Worm (Caenorhabditis elegans) whole organism, mixed stage, embryonic: ENCODE data around the gene F45E1.5.

Source experiments
- M03D4.4 ChIP-seq: sonication (generic microtip); optimal IDR thresholded peaks from 2 replicates; lab custom pipeline; 2017; ENCODE audit warnings: mild to moderate bottlenecking, missing genetic modification characterization, missing compliant biosample characterization
- bed-3 ChIP-seq: fragments of 200-800 bp; sonication (Bioruptor generic); optimal IDR thresholded peaks from 3 replicates; lab custom pipeline; 2018; ENCODE audit warnings: mild to moderate bottlenecking, missing genetic modification characterization, moderate library complexity, missing compliant biosample characterization
- blmp-1 ChIP-seq: fragments of 150-350 bp; optimal IDR thresholded peaks from 2 replicates; lab custom pipeline; 2014; ENCODE audit warnings: missing biosample characterization, missing genetic modification characterization
- ces-1 ChIP-seq: fragments of 150-350 bp; optimal IDR thresholded peaks from 2 replicates; lab custom pipeline; 2014; ENCODE audit warnings: missing biosample characterization, missing genetic modification reagents, missing genetic modification characterization
- cnd-1 ChIP-seq: fragments of 200-800 bp; sonication (Bioruptor generic); optimal IDR thresholded peaks from 2 replicates; lab custom pipeline; 2018; ENCODE audit warnings: mild to moderate bottlenecking, missing genetic modification characterization, missing compliant biosample characterization
- drap-1 ChIP-seq: fragments of 200-800 bp; sonication (Bioruptor generic); optimal IDR thresholded peaks from 3 replicates; lab custom pipeline; 2018; ENCODE audit warnings: mild to moderate bottlenecking, missing genetic modification characterization, missing compliant biosample characterization
- elt-1 ChIP-seq: sonication (generic microtip); optimal IDR thresholded peaks from 2 replicates; lab custom pipeline; 2017; ENCODE audit warnings: missing genetic modification characterization, mild to moderate bottlenecking, missing compliant biosample characterization, antibody characterized with exemption, moderate library complexity, borderline replicate concordance; ENCODE audit not compliant: insufficient read depth
- elt-3 ChIP-seq: fragments of 150-350 bp; optimal IDR thresholded peaks from 2 replicates; lab custom pipeline; 2014; ENCODE audit warnings: missing biosample characterization, missing genetic modification characterization
- flh-1 ChIP-seq: fragments of 200-800 bp; sonication (Bioruptor generic); optimal IDR thresholded peaks from 2 replicates; lab custom pipeline; 2018; ENCODE audit warnings: mild to moderate bottlenecking, missing genetic modification characterization, moderate library complexity, missing compliant biosample characterization
- ham-2 ChIP-seq: fragments of 200-800 bp; sonication (Bioruptor generic); optimal IDR thresholded peaks from 2 replicates; lab custom pipeline; 2018; ENCODE audit warnings: mild to moderate bottlenecking, missing genetic modification characterization, missing compliant biosample characterization
- hlh-1 ChIP-seq: fragments of 150-350 bp; optimal IDR thresholded peaks from 2 replicates; lab custom pipeline; 2014; ENCODE audit warnings: missing biosample characterization, missing genetic modification reagents, missing genetic modification characterization
- lin-13 ChIP-seq: fragments of 150-350 bp; optimal IDR thresholded peaks from 2 replicates; lab custom pipeline; 2014; ENCODE audit warnings: missing biosample characterization, missing genetic modification characterization
- lin-32 ChIP-seq: fragments of 200-800 bp; sonication (Bioruptor generic); optimal IDR thresholded peaks from 2 replicates; lab custom pipeline; 2018; ENCODE audit warnings: mild to moderate bottlenecking, missing genetic modification characterization, missing compliant biosample characterization
- lsy-2 ChIP-seq: fragments of 150-350 bp; optimal IDR thresholded peaks from 2 replicates; lab custom pipeline; 2014; ENCODE audit warnings: missing biosample characterization, missing genetic modification characterization
- mab-5 ChIP-seq: fragments of 150-350 bp; optimal IDR thresholded peaks from 2 replicates; lab custom pipeline; 2014; ENCODE audit warnings: missing biosample characterization, missing genetic modification characterization
- mls-2 ChIP-seq: sonication (generic microtip); optimal IDR thresholded peaks from 2 replicates; lab custom pipeline; 2016; ENCODE audit warnings: mild to moderate bottlenecking, missing genetic modification characterization, moderate library complexity, missing compliant biosample characterization
- nhr-12 ChIP-seq: fragments of 150-350 bp; optimal IDR thresholded peaks from 2 replicates; lab custom pipeline; 2014; ENCODE audit warnings: missing biosample characterization, missing genetic modification characterization
- nhr-2 ChIP-seq: fragments of 150-350 bp; optimal IDR thresholded peaks from 2 replicates; lab custom pipeline; 2014; ENCODE audit warnings: missing biosample characterization, missing genetic modification characterization
- nhr-237 ChIP-seq: fragments of 150-350 bp; optimal IDR thresholded peaks from 2 replicates; lab custom pipeline; 2014; ENCODE audit warnings: missing biosample characterization, missing genetic modification characterization
- nhr-28 ChIP-seq: fragments of 150-350 bp; optimal IDR thresholded peaks from 2 replicates; lab custom pipeline; 2014; ENCODE audit warnings: missing biosample characterization, missing genetic modification characterization
- nhr-76 ChIP-seq: sonication (generic microtip); optimal IDR thresholded peaks from 2 replicates; lab custom pipeline; 2017; ENCODE audit warnings: missing biosample characterization, missing genetic modification characterization
- pha-4 ChIP-seq: fragments of 150-350 bp; optimal IDR thresholded peaks from 2 replicates; lab custom pipeline; 2018; ENCODE audit warnings: missing biosample characterization, missing genetic modification reagents, missing genetic modification characterization
- sem-2 ChIP-seq: fragments of 200-800 bp; sonication (Bioruptor generic); optimal IDR thresholded peaks from 2 replicates; lab custom pipeline; 2018; ENCODE audit warnings: mild to moderate bottlenecking, missing genetic modification characterization, missing compliant biosample characterization
- snpc-4 ChIP-seq: fragments of 150-350 bp; optimal IDR thresholded peaks from 2 replicates; lab custom pipeline; 2014; ENCODE audit warnings: missing biosample characterization, missing genetic modification characterization
- sptf-1 ChIP-seq: sonication (generic microtip); optimal IDR thresholded peaks from 2 replicates; lab custom pipeline; 2017; ENCODE audit warnings: mild to moderate bottlenecking, missing genetic modification characterization, moderate library complexity, missing compliant biosample characterization
- tbx-8 ChIP-seq: fragments of 200-800 bp; sonication (Bioruptor generic); optimal IDR thresholded peaks from 2 replicates; lab custom pipeline; 2018; ENCODE audit warnings: mild to moderate bottlenecking, missing genetic modification characterization, moderate library complexity, missing compliant biosample characterization
- unc-120 ChIP-seq: sonication (generic microtip); optimal IDR thresholded peaks from 2 replicates; lab custom pipeline; 2017; ENCODE audit warnings: missing genetic modification characterization, missing compliant biosample characterization; ENCODE audit not compliant: poor library complexity, severe bottlenecking
- unc-39 ChIP-seq: fragments of 150-350 bp; optimal IDR thresholded peaks from 2 replicates; lab custom pipeline; 2014; ENCODE audit warnings: missing biosample characterization, missing genetic modification characterization
- unc-62 ChIP-seq: fragments of 150-350 bp; optimal IDR thresholded peaks from 2 replicates; lab custom pipeline; 2014; ENCODE audit warnings: missing biosample characterization, missing genetic modification reagents, missing genetic modification characterization
- zip-8 ChIP-seq: fragments of 150-350 bp; optimal IDR thresholded peaks from 2 replicates; lab custom pipeline; 2014; ENCODE audit warnings: missing biosample characterization, missing genetic modification characterization

The F45E1.5 gene

ce11 chrX:7977452-7977851 is 952 bp downstream of the F45E1.5 start:
- TF ChIP-seq ham-2 (no peak), flh-1 (GFP tag; lab: Kevin White, UChicago) (no peak), unc-39 (tag; lab: Kevin White, UChicago) (no peak), unc-120 (tag; lab: Kevin White, UChicago) (no peak), bed-3 (GFP tag; lab: Kevin White, UChicago) (no peak), sptf-1 (no peak)

- TF ChIP-seq unc-62 (no peak), blmp-1 (tag; lab: Kevin White, UChicago) (no peak), lsy-2 (tag; lab: Kevin White, UChicago) (no peak), drap-1 (GFP tag; lab: Kevin White, UChicago) (no peak), unc-120 (tag; lab: Kevin White, UChicago) (no peak)
These were observed 5.5 kb downstream of the F45E1.5 start, which contains the start of gene his-71 for ce11 chrX:7982047-7982446. his-71 (minus strand) TSS chrX:7982070.

- TF ChIP-seq nhr-28: no peak
- TF ChIP-seq cnd-1: no peak
- no peak for TF ChIP-seq zip-8
- no peak for TF ChIP-seq elt-1 (tag; lab: Kevin White, UChicago)
- TF ChIP-seq mls-2: no peak
- TF ChIP-seq elt-3 (tag; lab: Kevin White, UChicago): no peak
- no peak for TF ChIP-seq pha-4 (tag; lab: Kevin White, UChicago)
- TF ChIP-seq nhr-237 (tag; lab: Kevin White, UChicago): no peak
- no peak for TF ChIP-seq nhr-2 (tag; lab: Kevin White, UChicago)
- TF ChIP-seq nhr-12 (tag; lab: Kevin White, UChicago): no peak
- TF ChIP-seq lsy-2 (tag; lab: Kevin White, UChicago): no peak
- TF ChIP-seq unc-39 (tag; lab: Kevin White, UChicago): no peak
- TF ChIP-seq hlh-1: no peak
- TF ChIP-seq sptf-1: no peak
- no peak for TF ChIP-seq ces-1 (GFP tag; lab: Kevin White, UChicago)
- no peak for TF ChIP-seq lin-13 (tag; lab: Kevin White, UChicago)
- no peak for TF ChIP-seq flh-1 (GFP tag; lab: Kevin White, UChicago)
These were observed 8.2 kb downstream of the F45E1.5 start for ce11 chrX:7984742-7985141.

ce11 chrX:7985495-7986029 is 9.1 kb downstream of the F45E1.5 start, which contains the start of gene F45E1.4:
F45E1.4 (plus strand) TSS chrX:7985979.
- TF ChIP-seq flh-1 (GFP tag; lab: Kevin White, UChicago) (no peak), ham-2 (no peak), lin-32 (no peak), nhr-28 (no peak), mab-5 (tag; lab: Kevin White, UChicago) (no peak), lin-13 (tag; lab: Kevin White, UChicago) (no peak), unc-39 (tag; lab: Kevin White, UChicago) (no peak), snpc-4 (tag; lab: Kevin White, UChicago) (no peak), tbx-8 (GFP tag; lab: Kevin White, UChicago) (no peak), lsy-2 (tag; lab: Kevin White, UChicago) (no peak)

ce11 chrX:7986892-7987291 is 10.4 kb downstream of the F45E1.5 start:
- no peak for TF ChIP-seq mls-2

- TF ChIP-seq bed-3 (GFP tag; lab: Kevin White, UChicago): no peak
- no peak for TF ChIP-seq drap-1 (GFP tag; lab: Kevin White, UChicago)
- TF ChIP-seq ham-2: no peak
- TF ChIP-seq M03D4.4: no peak
- no peak for TF ChIP-seq lin-13 (tag; lab: Kevin White, UChicago)
- TF ChIP-seq nhr-76 (tag; lab: Kevin White, UChicago): no peak
- TF ChIP-seq lsy-2 (tag; lab: Kevin White, UChicago): no peak
- no peak for TF ChIP-seq mab-5 (tag; lab: Kevin White, UChicago)
- no peak for TF ChIP-seq hlh-1
- TF ChIP-seq cnd-1: no peak
- TF ChIP-seq zip-8: no peak
- TF ChIP-seq ces-1 (GFP tag; lab: Kevin White, UChicago): no peak
- no peak for TF ChIP-seq mls-2
- TF ChIP-seq tbx-8 (GFP tag; lab: Kevin White, UChicago): no peak
- no peak for TF ChIP-seq pha-4 (tag; lab: Kevin White, UChicago)
- TF ChIP-seq sem-2 (GFP tag; lab: Kevin White, UChicago): no peak
These were observed 12.0 kb downstream of the F45E1.5 start for ce11 chrX:7988457-7988856.
